Fruit fly (Drosophila melanogaster) whole organism, embryonic: ENCODE data around the gene senju.

Source experiments
- BtbVII ChIP-seq: fragments of 200-800 bp; sonication (Bioruptor generic); optimal IDR thresholded peaks from 3 replicates; lab custom pipeline; 2017; ENCODE audit warnings: missing biosample characterization, mild to moderate bottlenecking, missing genetic modification characterization
- CG10147 ChIP-seq: fragments of 200-800 bp; sonication (Bioruptor generic); optimal IDR thresholded peaks from 2 replicates; lab custom pipeline; 2019; ENCODE audit warnings: missing biosample characterization, mild to moderate bottlenecking, missing genetic modification characterization, moderate library complexity
- CG10209 ChIP-seq: fragments of 200-800 bp; sonication (Bioruptor generic); optimal IDR thresholded peaks from 3 replicates; lab custom pipeline; 2017; ENCODE audit warnings: missing biosample characterization, mild to moderate bottlenecking, missing genetic modification characterization, missing genetic modification reagents
- CG11093 ChIP-seq: fragments of 200-800 bp; sonication (Bioruptor generic); IDR thresholded peaks from 3 replicates; pipeline ENCODE4 v1.3.6; 2022; ENCODE audit warnings: missing biosample characterization, missing genetic modification characterization
- CG12299 ChIP-seq: fragments of 200-800 bp; sonication (Bioruptor generic); optimal IDR thresholded peaks from 2 replicates; lab custom pipeline; 2018; ENCODE audit warnings: missing biosample characterization, mild to moderate bottlenecking, missing genetic modification characterization
- CG12942 ChIP-seq: fragments of 200-800 bp; sonication (Bioruptor generic); optimal IDR thresholded peaks from 3 replicates; lab custom pipeline; 2016; ENCODE audit warnings: missing biosample characterization, missing genetic modification characterization
- CG13624 ChIP-seq: fragments of 200-800 bp; sonication (Bioruptor generic); optimal IDR thresholded peaks from 2 replicates; lab custom pipeline; 2016; ENCODE audit warnings: missing biosample characterization, missing genetic modification characterization
- CG1529 ChIP-seq: fragments of 200-800 bp; sonication (Bioruptor generic); optimal IDR thresholded peaks from 3 replicates; lab custom pipeline; 2018; ENCODE audit warnings: missing biosample characterization, missing genetic modification characterization
- CG1602 ChIP-seq: fragments of 200-800 bp; sonication (Bioruptor generic); optimal IDR thresholded peaks from 3 replicates; lab custom pipeline; 2016; ENCODE audit warnings: missing biosample characterization, missing genetic modification characterization
- CG17385 ChIP-seq: fragments of 200-800 bp; sonication (Bioruptor generic); optimal IDR thresholded peaks from 3 replicates; lab custom pipeline; 2018; ENCODE audit warnings: missing biosample characterization, mild to moderate bottlenecking, missing genetic modification characterization
- CG17802 ChIP-seq: fragments of 200-800 bp; sonication (Bioruptor generic); optimal IDR thresholded peaks from 2 replicates; lab custom pipeline; 2018; ENCODE audit warnings: missing biosample characterization, mild to moderate bottlenecking, missing genetic modification characterization, moderate library complexity
- CG18476 ChIP-seq: fragments of 200-800 bp; sonication (Bioruptor generic); optimal IDR thresholded peaks from 2 replicates; lab custom pipeline; 2016; ENCODE audit warnings: missing biosample characterization, mild to moderate bottlenecking, missing genetic modification characterization
- CG30020 ChIP-seq: fragments of 200-800 bp; optimal IDR thresholded peaks from 2 replicates; lab custom pipeline; 2019; ENCODE audit warnings: missing biosample characterization, mild to moderate bottlenecking, missing genetic modification characterization, moderate library complexity
- CG31224 ChIP-seq: fragments of 200-800 bp; sonication (Bioruptor generic); IDR thresholded peaks from 2 replicates; pipeline ENCODE4 v1.3.6; 2022; ENCODE audit warnings: missing biosample characterization, missing genetic modification characterization
- CG31441 ChIP-seq: fragments of 200-800 bp; sonication (Bioruptor generic); IDR thresholded peaks from 2 replicates; pipeline ENCODE4 v1.3.6; 2022; ENCODE audit warnings: missing biosample characterization, missing genetic modification characterization
- CG33213 ChIP-seq: fragments of 200-800 bp; sonication (Bioruptor generic); optimal IDR thresholded peaks from 3 replicates; lab custom pipeline; 2016; ENCODE audit warnings: missing biosample characterization, missing genetic modification characterization
- CG4424 ChIP-seq: fragments of 200-800 bp; sonication (Bioruptor generic); optimal IDR thresholded peaks from 3 replicates; lab custom pipeline; 2016; ENCODE audit warnings: missing biosample characterization, missing genetic modification characterization
- CG6272 ChIP-seq: fragments of 200-800 bp; sonication (Bioruptor generic); IDR thresholded peaks from 2 replicates; pipeline ENCODE4 v1.3.6; 2022; ENCODE audit warnings: missing biosample characterization, missing genetic modification characterization
- CG6654 ChIP-seq: fragments of 200-800 bp; sonication (Bioruptor generic); optimal IDR thresholded peaks from 2 replicates; lab custom pipeline; 2017; ENCODE audit warnings: missing biosample characterization, mild to moderate bottlenecking, missing genetic modification characterization
- CG6683 ChIP-seq: fragments of 200-800 bp; sonication (Bioruptor generic); optimal IDR thresholded peaks from 2 replicates; lab custom pipeline; 2017; ENCODE audit warnings: missing biosample characterization, mild to moderate bottlenecking, missing genetic modification characterization, missing genetic modification reagents
- CG6791 ChIP-seq: fragments of 200-800 bp; sonication (Bioruptor generic); IDR thresholded peaks from 3 replicates; pipeline ENCODE4 v1.3.6; 2022; ENCODE audit warnings: missing biosample characterization, missing genetic modification characterization; ENCODE audit not compliant: partially characterized antibody
- CG7987 ChIP-seq: fragments of 200-800 bp; sonication (Bioruptor generic); optimal IDR thresholded peaks from 2 replicates; lab custom pipeline; 2018; ENCODE audit warnings: missing biosample characterization, mild to moderate bottlenecking, missing genetic modification characterization, moderate library complexity
- CG8944 ChIP-seq: fragments of 200-800 bp; sonication (Bioruptor generic); optimal IDR thresholded peaks from 3 replicates; lab custom pipeline; 2016; ENCODE audit warnings: missing biosample characterization, missing genetic modification characterization
- CG9727 ChIP-seq: fragments of 200-800 bp; sonication (Bioruptor generic); optimal IDR thresholded peaks from 3 replicates; lab custom pipeline; 2017; ENCODE audit warnings: missing biosample characterization, mild to moderate bottlenecking, missing genetic modification characterization
- CG9876 ChIP-seq: fragments of 200-800 bp; sonication (Bioruptor generic); optimal IDR thresholded peaks from 2 replicates; lab custom pipeline; 2016; ENCODE audit warnings: missing biosample characterization, missing genetic modification characterization
- CG9932 ChIP-seq: fragments of 200-800 bp; sonication (Bioruptor generic); IDR thresholded peaks from 2 replicates; pipeline ENCODE4 v1.3.6; 2022; ENCODE audit warnings: missing biosample characterization, missing genetic modification characterization
- Chrac-16 ChIP-seq: fragments of 200-800 bp; sonication (Bioruptor generic); optimal IDR thresholded peaks from 3 replicates; lab custom pipeline; 2016; ENCODE audit warnings: missing biosample characterization, missing genetic modification characterization
- D19A ChIP-seq: fragments of 200-800 bp; optimal IDR thresholded peaks from 3 replicates; lab custom pipeline; 2019; ENCODE audit warnings: missing biosample characterization, mild to moderate bottlenecking, missing genetic modification characterization, moderate library complexity
- Dll ChIP-seq: fragments of 200-800 bp; sonication (Bioruptor generic); IDR thresholded peaks from 4 replicates; pipeline ENCODE4 v1.3.6; 2022; ENCODE audit warnings: missing biosample characterization, missing genetic modification characterization; ENCODE audit not compliant: partially characterized antibody
- Ets65A ChIP-seq: fragments of 200-800 bp; sonication (Bioruptor generic); peaks from one replicate; lab custom pipeline; 2016; ENCODE audit warnings: missing biosample characterization, missing genetic modification characterization
- Fer3 ChIP-seq: fragments of 200-800 bp; sonication (Bioruptor generic); optimal IDR thresholded peaks from 2 replicates; lab custom pipeline; 2018; ENCODE audit warnings: missing biosample characterization, mild to moderate bottlenecking, missing genetic modification characterization, moderate library complexity
- H15 ChIP-seq: fragments of 200-800 bp; sonication (Bioruptor generic); IDR thresholded peaks from 3 replicates; pipeline ENCODE4 v1.3.6; 2022; ENCODE audit warnings: missing biosample characterization, missing genetic modification characterization
- Hr3 ChIP-seq: fragments of 200-800 bp; sonication (Bioruptor generic); optimal IDR thresholded peaks from 3 replicates; lab custom pipeline; 2016; ENCODE audit warnings: missing biosample characterization, missing genetic modification characterization
- Lhr ChIP-seq: fragments of 200-800 bp; sonication (Bioruptor generic); optimal IDR thresholded peaks from 3 replicates; lab custom pipeline; 2017; ENCODE audit warnings: mild to moderate bottlenecking, missing biosample characterization, missing genetic modification reagents, missing genetic modification characterization
- Lpt ChIP-seq: fragments of >200 bp; optimal IDR thresholded peaks from 2 replicates; lab custom pipeline; 2018; ENCODE audit warnings: missing biosample characterization, missing genetic modification characterization
- NK7.1 ChIP-seq: fragments of 200-800 bp; sonication (Bioruptor generic); optimal IDR thresholded peaks from 3 replicates; lab custom pipeline; 2016; ENCODE audit warnings: missing biosample characterization, missing genetic modification characterization
- Nf-YC ChIP-seq: fragments of 200-800 bp; optimal IDR thresholded peaks from 3 replicates; lab custom pipeline; 2019; ENCODE audit warnings: missing biosample characterization, mild to moderate bottlenecking, missing genetic modification characterization, moderate library complexity
- Rx ChIP-seq: fragments of 200-800 bp; sonication (Bioruptor generic); IDR thresholded peaks from 2 replicates; pipeline ENCODE4 v1.3.6; 2022; ENCODE audit warnings: missing biosample characterization, missing genetic modification characterization
- chn ChIP-seq: fragments of 200-800 bp; sonication (Bioruptor generic); optimal IDR thresholded peaks from 2 replicates; lab custom pipeline; 2016; ENCODE audit warnings: missing biosample characterization, missing genetic modification characterization
- ci ChIP-seq: fragments of 200-800 bp; sonication (Bioruptor generic); IDR thresholded peaks from 3 replicates; pipeline ENCODE4 v1.3.6; 2022; ENCODE audit warnings: missing biosample characterization, missing genetic modification characterization
- dan ChIP-seq: fragments of 200-800 bp; sonication (Bioruptor generic); IDR thresholded peaks from 2 replicates; pipeline ENCODE4 v1.3.6; 2022; ENCODE audit warnings: missing biosample characterization, missing genetic modification characterization
- hkb ChIP-seq, 2 experiments: fragments of 200-800 bp in 1 of 2; fragments of >200 bp in 1 of 2; sonication (Bioruptor generic) in 1 of 2; IDR thresholded peaks in 1 of 2; optimal IDR thresholded peaks in 1 of 2; 2 replicates each; pipeline versions ENCODE4 v1.3.6 to Lab custom; 2017 to 2022; ENCODE audit warnings: missing biosample characterization in 1 of 2, missing genetic modification characterization in 1 of 2
- ind ChIP-seq: fragments of 200-800 bp; sonication (Bioruptor generic); optimal IDR thresholded peaks from 3 replicates; lab custom pipeline; 2016; ENCODE audit warnings: missing biosample characterization, missing genetic modification characterization
- lab ChIP-seq: fragments of 200-800 bp; sonication (Bioruptor generic); optimal IDR thresholded peaks from 3 replicates; lab custom pipeline; 2017; ENCODE audit warnings: missing biosample characterization, missing genetic modification characterization, mild to moderate bottlenecking, moderate library complexity, missing genetic modification reagents
- lbe ChIP-seq: fragments of 200-800 bp; sonication (Bioruptor generic); optimal IDR thresholded peaks from 2 replicates; lab custom pipeline; 2016; ENCODE audit warnings: missing biosample characterization, mild to moderate bottlenecking, missing genetic modification characterization
- sens ChIP-seq: fragments of 200-800 bp; sonication (Bioruptor generic); peaks from one replicate; lab custom pipeline; 2016; ENCODE audit warnings: missing biosample characterization, missing genetic modification characterization
- sr ChIP-seq: fragments of 200-800 bp; sonication (Bioruptor generic); IDR thresholded peaks from 3 replicates; pipeline ENCODE4 v1.3.6; 2022; ENCODE audit warnings: missing biosample characterization, missing genetic modification characterization
- unc-4 ChIP-seq: fragments of 200-800 bp; sonication (Bioruptor generic); IDR thresholded peaks from 2 replicates; pipeline ENCODE4 v1.3.6; 2022; ENCODE audit warnings: missing biosample characterization, missing genetic modification characterization; ENCODE audit not compliant: partially characterized antibody
- vnd ChIP-seq: fragments of 200-800 bp; sonication (Bioruptor generic); IDR thresholded peaks from 3 replicates; pipeline ENCODE4 v1.3.6; 2022; ENCODE audit warnings: missing biosample characterization, missing genetic modification characterization; ENCODE audit not compliant: partially characterized antibody
- wdn ChIP-seq: fragments of 200-800 bp; sonication (Bioruptor generic); IDR thresholded peaks from 2 replicates; pipeline ENCODE4 v1.3.6; 2022; ENCODE audit warnings: missing biosample characterization, missing genetic modification characterization
- zf30C ChIP-seq: fragments of 200-800 bp; sonication (Bioruptor generic); optimal IDR thresholded peaks from 3 replicates; lab custom pipeline; 2018; ENCODE audit warnings: missing biosample characterization, mild to moderate bottlenecking, missing genetic modification characterization

The senju gene

dm6 chr2L:5010784-5011260 lies 41.8 kb upstream of the senju start, which contains the start of the genes CG31917, Tfb5 and SelT (continued):
- TF ChIP-seq CG31224 (no peak), zf30C (GFP tag; lab: Kevin White, UChicago) (no peak), Dll (GFP tag; lab: Robert Waterston, UW) (peak; percentile 89), CG10209 (GFP tag; lab: Kevin White, UChicago) (peak; percentile 41), CG4424 (GFP tag; lab: Kevin White, UChicago) (peak; percentile 52), BtbVII (GFP tag; lab: Kevin White, UChicago) (no peak), CG17802 (tag; lab: Kevin White, UChicago) (peak; percentile 36), Rx (GFP tag; lab: Robert Waterston, UW) (no peak), CG6272 (no peak), CG17385 (GFP tag; lab: Kevin White, UChicago) (peak; percentile 20), D19A (tag; lab: Kevin White, UChicago) (no peak), CG11093 (no peak), Lhr (peak; percentile 28), CG1602 (GFP tag; lab: Kevin White, UChicago) (peak; percentile 55), Hr3 (GFP tag; lab: Kevin White, UChicago) (peak; percentile 53), lbe (peak; percentile 48), Fer3 (tag; lab: Kevin White, UChicago) (peak; percentile 18), CG9932 (GFP tag; lab: Robert Waterston, UW) (peak; percentile 78), CG31441 (no peak), Lpt (GFP tag; lab: Kevin White, UChicago) (no peak), chn (peak; percentile 9), CG10147 (no peak), dan (GFP tag; lab: Robert Waterston, UW) (no peak), NK7.1 (no peak), CG6654 (GFP tag; lab: Kevin White, UChicago) (no peak), CG9727 (peak; percentile 45), wdn (peak; percentile 31; the same call in 1 of the 2 replicates), vnd (peak; percentile 69), H15 (GFP tag; lab: Robert Waterston, UW) (no peak), Chrac-16 (GFP tag; lab: Kevin White, UChicago) (peak; percentile 46), CG7987 (GFP tag; lab: Kevin White, UChicago) (no peak), CG13624 (GFP tag; lab: Kevin White, UChicago) (peak; percentile 82), ind (peak; percentile 47), CG18476 (peak; percentile 17), CG8944 (GFP tag; lab: Kevin White, UChicago) (peak; percentile 36), CG12942 (GFP tag; lab: Kevin White, UChicago) (peak; percentile 59), sr (GFP tag; lab: Robert Waterston, UW) (no peak), CG1529 (GFP tag; lab: Kevin White, UChicago) (no peak), CG6683 (GFP tag; lab: Kevin White, UChicago) (no peak), hkb (optimal IDR thresholded peaks at IDR 0.05; lab: Kevin White, UChicago) (no peak), hkb (GFP tag; IDR thresholded peaks at IDR 0.05; lab: Robert Waterston, UW) (0 out of 2 replicates have a peak, but pooled peaks have one; percentile 15), unc-4 (GFP tag; lab: Robert Waterston, UW) (peak; percentile 79), sens (GFP tag; lab: Kevin White, UChicago) (peak; percentile 89), CG12299 (peak; percentile 59), Nf-YC (tag; lab: Kevin White, UChicago) (no peak), lab (GFP tag; lab: Kevin White, UChicago) (no peak), CG33213 (GFP tag; lab: Kevin White, UChicago) (peak; percentile 65), ci (no peak), CG6791 (GFP tag; lab: Robert Waterston, UW) (peak; percentile 57; the same call in 2 of the 3 replicates), CG9876 (GFP tag; lab: Kevin White, UChicago) (peak; percentile 21), Ets65A (GFP tag; lab: Kevin White, UChicago) (peak; percentile 94), CG30020 (tag; lab: Kevin White, UChicago) (no peak)
